Fruit fly (Drosophila melanogaster) whole organism, embryonic: ENCODE results near the gene MEP-1.

Source experiments
- Awh ChIP-seq: fragments of 200-800 bp; sonication (Bioruptor generic); IDR thresholded peaks from 2 replicates; pipeline ENCODE4, ENCODE4 v1.3.6; 2022; ENCODE audit warnings: missing biosample characterization, missing genetic modification characterization
- BEAF-32 ChIP-seq: fragments of 200-800 bp; sonication (Bioruptor generic); optimal IDR thresholded peaks from 3 replicates; lab custom pipeline; 2017; ENCODE audit warnings: missing biosample characterization, missing genetic modification characterization, mild to moderate bottlenecking, moderate library complexity, missing genetic modification reagents
- CG10565 ChIP-seq: fragments of 200-800 bp; sonication (Bioruptor generic); optimal IDR thresholded peaks from 3 replicates; lab custom pipeline; 2016; ENCODE audit warnings: missing biosample characterization, mild to moderate bottlenecking, missing genetic modification characterization
- CG10979 ChIP-seq: fragments of 200-800 bp; sonication (Bioruptor generic); optimal IDR thresholded peaks from 2 replicates; lab custom pipeline; 2018; ENCODE audit warnings: missing biosample characterization, mild to moderate bottlenecking, missing genetic modification characterization, moderate library complexity
- CG13287 ChIP-seq: fragments of 200-800 bp; sonication (Bioruptor generic); IDR thresholded peaks from 2 replicates; pipeline ENCODE4 v1.3.6; 2022; ENCODE audit warnings: missing biosample characterization, missing genetic modification characterization; ENCODE audit not compliant: partially characterized antibody
- CG13296 ChIP-seq: fragments of 200-800 bp; sonication (Bioruptor generic); optimal IDR thresholded peaks from 3 replicates; lab custom pipeline; 2018; ENCODE audit warnings: missing biosample characterization, mild to moderate bottlenecking, missing genetic modification characterization
- CG14014 ChIP-seq: fragments of 200-800 bp; sonication (Bioruptor generic); IDR thresholded peaks from 2 replicates; pipeline ENCODE4 v1.3.6; 2022; ENCODE audit warnings: missing biosample characterization, missing genetic modification characterization
- CG14710 ChIP-seq: fragments of 200-800 bp; sonication (Bioruptor generic); optimal IDR thresholded peaks from 3 replicates; lab custom pipeline; 2019; ENCODE audit warnings: missing biosample characterization, mild to moderate bottlenecking, missing genetic modification characterization, moderate library complexity
- CG15479 ChIP-seq: fragments of 200-800 bp; sonication (Bioruptor generic); optimal IDR thresholded peaks from 3 replicates; lab custom pipeline; 2019; ENCODE audit warnings: missing biosample characterization, mild to moderate bottlenecking, missing genetic modification characterization, moderate library complexity
- CG15514 ChIP-seq: fragments of 200-800 bp; sonication (Bioruptor generic); optimal IDR thresholded peaks from 3 replicates; lab custom pipeline; 2017; ENCODE audit warnings: missing biosample characterization, missing genetic modification characterization, mild to moderate bottlenecking, moderate library complexity, missing genetic modification reagents
- CG1647 ChIP-seq: fragments of 200-800 bp; sonication (Bioruptor generic); optimal IDR thresholded peaks from 3 replicates; lab custom pipeline; 2016; ENCODE audit warnings: missing biosample characterization, missing genetic modification characterization
- CG16813 ChIP-seq: fragments of 200-800 bp; sonication (Bioruptor generic); IDR thresholded peaks from 3 replicates; pipeline ENCODE4 v1.3.6; 2022; ENCODE audit warnings: missing biosample characterization, missing genetic modification characterization; ENCODE audit not compliant: partially characterized antibody
- CG17361 ChIP-seq: fragments of 200-800 bp; sonication (Bioruptor generic); IDR thresholded peaks from 3 replicates; pipeline ENCODE4 v1.3.6; 2022; ENCODE audit warnings: missing biosample characterization, missing genetic modification characterization
- CG2889 ChIP-seq: fragments of 200-800 bp; sonication (Bioruptor generic); IDR thresholded peaks from 3 replicates; pipeline ENCODE4 v1.3.6; 2022; ENCODE audit warnings: missing biosample characterization, missing genetic modification characterization
- CG30020 ChIP-seq: fragments of 200-800 bp; optimal IDR thresholded peaks from 2 replicates; lab custom pipeline; 2019; ENCODE audit warnings: missing biosample characterization, mild to moderate bottlenecking, missing genetic modification characterization, moderate library complexity
- CG34422 ChIP-seq: fragments of 200-800 bp; sonication (Bioruptor generic); IDR thresholded peaks from 3 replicates; pipeline ENCODE4 v1.3.6; 2022; ENCODE audit warnings: missing biosample characterization, missing genetic modification characterization
- CG6272 ChIP-seq: fragments of 200-800 bp; sonication (Bioruptor generic); IDR thresholded peaks from 2 replicates; pipeline ENCODE4 v1.3.6; 2022; ENCODE audit warnings: missing biosample characterization, missing genetic modification characterization
- CG7357 ChIP-seq: fragments of 200-800 bp; sonication (Bioruptor generic); IDR thresholded peaks from 3 replicates; pipeline ENCODE4 v1.3.6; 2022; ENCODE audit warnings: missing biosample characterization, missing genetic modification characterization
- CHES-1-like ChIP-seq: fragments of 200-800 bp; sonication (Bioruptor generic); optimal IDR thresholded peaks from 2 replicates; lab custom pipeline; 2016; ENCODE audit warnings: missing biosample characterization, missing genetic modification characterization
- D ChIP-seq, 2 experiments: fragments of 200-800 bp in 1 of 2; fragments of >200 bp in 1 of 2; sonication (Bioruptor generic) in 1 of 2; optimal IDR thresholded peaks; 2 replicates in 1 of 2; 3 replicates in 1 of 2; lab custom pipeline; 2017; ENCODE audit warnings: mild to moderate bottlenecking in 1 of 2, missing biosample characterization in 1 of 2, missing genetic modification characterization in 1 of 2, missing genetic modification reagents in 1 of 2
- E2f2 ChIP-seq: fragments of 200-800 bp; sonication (Bioruptor generic); IDR thresholded peaks from 2 replicates; pipeline ENCODE4 v1.3.6; 2022; ENCODE audit warnings: missing biosample characterization, missing genetic modification characterization
- Gsc ChIP-seq: fragments of 200-800 bp; sonication (Bioruptor generic); IDR thresholded peaks from 2 replicates; pipeline ENCODE4 v1.3.6; 2022; ENCODE audit warnings: missing biosample characterization, missing genetic modification characterization
- Kr ChIP-seq: fragments of 200-800 bp; sonication (Bioruptor generic); optimal IDR thresholded peaks from 2 replicates; lab custom pipeline; 2017; ENCODE audit warnings: missing biosample characterization, mild to moderate bottlenecking, missing genetic modification characterization
- Lpt ChIP-seq: fragments of >200 bp; optimal IDR thresholded peaks from 2 replicates; lab custom pipeline; 2018; ENCODE audit warnings: missing biosample characterization, missing genetic modification characterization
- Max ChIP-seq: fragments of 200-800 bp; sonication (Bioruptor generic); optimal IDR thresholded peaks from 2 replicates; lab custom pipeline; 2016; ENCODE audit warnings: missing biosample characterization, mild to moderate bottlenecking, missing genetic modification characterization
- Rfx ChIP-seq: fragments of 200-800 bp; sonication (Bioruptor generic); IDR thresholded peaks from 2 replicates; pipeline ENCODE4 v1.3.6; 2022; ENCODE audit warnings: missing biosample characterization, missing genetic modification characterization
- Stat92E ChIP-seq, 3 experiments: fragments of >200 bp in 2 of 3; fragments of 200-800 bp in 1 of 3; sonication (Bioruptor generic) in 1 of 3; optimal IDR thresholded peaks; 2 replicates each; lab custom pipeline; 2017 to 2019; ENCODE audit warnings: missing biosample characterization in 3 of 3, missing genetic modification characterization in 3 of 3, mild to moderate bottlenecking in 1 of 3, moderate library complexity in 1 of 3
- Vsx1 ChIP-seq: fragments of 200-800 bp; sonication (Bioruptor generic); optimal IDR thresholded peaks from 2 replicates; lab custom pipeline; 2017; ENCODE audit warnings: missing biosample characterization, mild to moderate bottlenecking, missing genetic modification characterization, missing genetic modification reagents
- Xrp1 ChIP-seq: fragments of 200-800 bp; sonication (Bioruptor generic); IDR thresholded peaks from 2 replicates; pipeline ENCODE4 v1.3.6; 2022; ENCODE audit warnings: missing biosample characterization, missing genetic modification characterization
- aop ChIP-seq: fragments of 200-800 bp; sonication (Bioruptor generic); IDR thresholded peaks from 2 replicates; pipeline ENCODE4 v1.3.6; 2022; ENCODE audit warnings: missing biosample characterization, missing genetic modification characterization
- cg ChIP-seq: fragments of 200-800 bp; sonication (Bioruptor generic); optimal IDR thresholded peaks from 3 replicates; lab custom pipeline; 2019; ENCODE audit warnings: missing biosample characterization, mild to moderate bottlenecking, missing genetic modification characterization, moderate library complexity
- crc ChIP-seq: fragments of 200-800 bp; sonication (Bioruptor generic); optimal IDR thresholded peaks from 2 replicates; lab custom pipeline; 2016; ENCODE audit warnings: missing biosample characterization, missing genetic modification characterization
- cwo ChIP-seq: fragments of 200-800 bp; sonication (Bioruptor generic); optimal IDR thresholded peaks from 3 replicates; lab custom pipeline; 2017; ENCODE audit warnings: missing biosample characterization, missing genetic modification characterization, mild to moderate bottlenecking, moderate library complexity, missing genetic modification reagents
- gro ChIP-seq: fragments of 200-800 bp; sonication (Bioruptor generic); optimal IDR thresholded peaks from 2 replicates; lab custom pipeline; 2016; ENCODE audit warnings: missing biosample characterization, missing genetic modification characterization
- hbn ChIP-seq: fragments of 200-800 bp; sonication (Bioruptor generic); IDR thresholded peaks from 2 replicates; pipeline ENCODE4 v1.3.6; 2022; ENCODE audit warnings: missing biosample characterization, missing genetic modification characterization; ENCODE audit not compliant: partially characterized antibody
- mam ChIP-seq: fragments of 200-800 bp; sonication (Bioruptor generic); optimal IDR thresholded peaks from 3 replicates; lab custom pipeline; 2016; ENCODE audit warnings: missing biosample characterization, missing genetic modification characterization
- odd ChIP-seq: fragments of 200-800 bp; sonication (Bioruptor generic); optimal IDR thresholded peaks from 2 replicates; lab custom pipeline; 2017; ENCODE audit warnings: missing biosample characterization, mild to moderate bottlenecking, missing genetic modification characterization
- rib ChIP-seq: fragments of 200-800 bp; sonication (Bioruptor generic); IDR thresholded peaks from 2 replicates; pipeline ENCODE4 v1.3.6; 2022; ENCODE audit warnings: missing biosample characterization, missing genetic modification characterization
- salm ChIP-seq: fragments of 200-800 bp; sonication (Bioruptor generic); optimal IDR thresholded peaks from 2 replicates; lab custom pipeline; 2018; ENCODE audit warnings: missing biosample characterization, mild to moderate bottlenecking, missing genetic modification characterization
- sima ChIP-seq: fragments of 200-800 bp; sonication (Bioruptor generic); optimal IDR thresholded peaks from 2 replicates; lab custom pipeline; 2016; ENCODE audit warnings: missing biosample characterization, missing genetic modification characterization
- sna ChIP-seq: fragments of 200-800 bp; sonication (Bioruptor generic); IDR thresholded peaks from 2 replicates; pipeline ENCODE4 v1.3.6; 2022; ENCODE audit warnings: missing biosample characterization, missing genetic modification characterization; ENCODE audit not compliant: partially characterized antibody
- sob ChIP-seq: fragments of 200-800 bp; sonication (Bioruptor generic); IDR thresholded peaks from 2 replicates; pipeline ENCODE4 v1.3.6; 2022; ENCODE audit warnings: missing biosample characterization, missing genetic modification characterization
- stwl ChIP-seq: fragments of 200-800 bp; sonication (Bioruptor generic); optimal IDR thresholded peaks from 3 replicates; lab custom pipeline; 2018; ENCODE audit warnings: missing biosample characterization, mild to moderate bottlenecking, missing genetic modification characterization, moderate library complexity
- toy ChIP-seq: fragments of 200-800 bp; sonication (Bioruptor generic); IDR thresholded peaks from 2 replicates; pipeline ENCODE4 v1.3.6; 2022; ENCODE audit warnings: missing biosample characterization, missing genetic modification characterization
- tx ChIP-seq: fragments of 200-800 bp; sonication (Bioruptor generic); optimal IDR thresholded peaks from 2 replicates; lab custom pipeline; 2016; ENCODE audit warnings: missing biosample characterization, missing genetic modification characterization
- unc-4 ChIP-seq: fragments of 200-800 bp; sonication (Bioruptor generic); IDR thresholded peaks from 2 replicates; pipeline ENCODE4 v1.3.6; 2022; ENCODE audit warnings: missing biosample characterization, missing genetic modification characterization; ENCODE audit not compliant: partially characterized antibody
- usp ChIP-seq: fragments of >200 bp; optimal IDR thresholded peaks from 2 replicates; lab custom pipeline; 2017; ENCODE audit warnings: missing biosample characterization, missing genetic modification characterization
- wor ChIP-seq: fragments of 200-800 bp; sonication (Bioruptor generic); IDR thresholded peaks from 2 replicates; pipeline ENCODE4 v1.3.6; 2022; ENCODE audit warnings: missing biosample characterization, missing genetic modification characterization
- zfh1 ChIP-seq: fragments of 200-800 bp; sonication (Bioruptor generic); IDR thresholded peaks from 3 replicates; pipeline ENCODE4 v1.3.6; 2022; ENCODE audit warnings: missing biosample characterization, missing genetic modification characterization

The MEP-1 gene

DNA sequence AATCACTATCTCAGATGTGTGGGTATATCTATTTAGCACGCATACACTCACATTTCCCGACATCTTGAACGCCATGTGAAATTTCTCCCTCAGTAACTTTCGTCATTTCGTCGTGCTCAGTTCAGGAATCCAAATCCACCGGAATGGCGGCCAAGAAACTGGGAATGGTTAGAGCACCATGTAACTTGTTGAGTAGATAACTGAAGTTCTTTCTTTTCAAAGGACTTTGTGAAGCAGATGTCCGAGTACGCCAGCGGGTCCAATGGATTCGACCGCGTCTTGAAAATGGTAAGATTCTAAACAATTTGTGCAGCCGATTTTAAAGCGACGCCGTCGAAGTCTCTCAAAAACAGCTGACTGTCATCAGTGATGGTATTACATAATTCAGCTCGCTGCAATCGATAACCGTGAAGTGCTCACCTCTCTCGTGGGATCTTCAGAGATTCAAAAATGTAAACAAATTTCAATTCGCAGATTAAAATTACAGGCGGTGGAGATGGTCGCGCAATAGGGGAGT is 32.2 kb upstream of the MEP-1 start, which contains the start of the genes CG16985 and CG12182 (continued):
- TF ChIP-seq CG10565 (no peak), Gsc (GFP tag; lab: Robert Waterston, UW) (no peak), hbn (0 out of 2 replicates have a peak, but pooled peaks have one; percentile 36), Vsx1 (GFP tag; lab: Kevin White, UChicago) (no peak), CG14710 (tag; lab: Kevin White, UChicago) (peak; percentile 7), CHES-1-like (GFP tag; lab: Kevin White, UChicago) (peak; percentile 46), cwo (no peak), CG2889 (GFP tag; lab: Robert Waterston, UW) (no peak), sima (GFP tag; lab: Kevin White, UChicago) (no peak), unc-4 (GFP tag; lab: Robert Waterston, UW) (no peak; the same call in 1 of the 2 replicates), salm (tag; lab: Kevin White, UChicago) (no peak), tx (no peak), toy (GFP tag; lab: Robert Waterston, UW) (no peak), CG6272 (GFP tag; lab: Robert Waterston, UW) (no peak), CG7357 (0 out of 3 replicates have a peak, but pooled peaks have one; percentile 19), aop (GFP tag; lab: Robert Waterston, UW) (no peak), CG10979 (tag; lab: Kevin White, UChicago) (no peak), cg (GFP tag; lab: Kevin White, UChicago) (peak; percentile 57), zfh1 (GFP tag; lab: Robert Waterston, UW) (no peak), CG15514 (peak; percentile 26), E2f2 (peak; percentile 77), stwl (tag; lab: Kevin White, UChicago) (peak; percentile 10), Rfx (GFP tag; lab: Robert Waterston, UW) (peak; percentile 31; the same call in 1 of the 2 replicates), Lpt (GFP tag; lab: Kevin White, UChicago) (no peak), BEAF-32 (GFP tag; lab: Kevin White, UChicago) (peak; percentile 54), sob (GFP tag; lab: Robert Waterston, UW) (0 out of 2 replicates have a peak, but pooled peaks have one; percentile 32), CG17361 (no peak), CG13296 (GFP tag; lab: Kevin White, UChicago) (no peak), CG34422 (peak; percentile 55; the same call in 1 of the 3 replicates), wor (GFP tag; lab: Robert Waterston, UW) (no peak), CG15479 (GFP tag; lab: Kevin White, UChicago) (no peak), usp (GFP tag; lab: Kevin White, UChicago) (no peak), odd (GFP tag; lab: Kevin White, UChicago) (no peak), gro (GFP tag; lab: Kevin White, UChicago) (no peak), sna (GFP tag; lab: Robert Waterston, UW) (0 out of 2 replicates have a peak, but pooled peaks have one; percentile 47), D (optimal IDR thresholded peaks at IDR 0.05; lab: Kevin White, UChicago) (no peak), D (GFP tag; optimal IDR thresholded peaks at IDR 0.05; lab: Kevin White, UChicago) (no peak), CG13287 (peak; percentile 46; the same call in 1 of the 2 replicates), rib (GFP tag; lab: Robert Waterston, UW) (no peak), crc (GFP tag; lab: Kevin White, UChicago) (no peak), Max (GFP tag; lab: Kevin White, UChicago) (no peak), CG1647 (GFP tag; lab: Kevin White, UChicago) (no peak), CG16813 (GFP tag; lab: Robert Waterston, UW) (peak; percentile 34; the same call in 1 of the 3 replicates), Kr (GFP tag; lab: Kevin White, UChicago) (no peak), mam (GFP tag; lab: Kevin White, UChicago) (no peak), Xrp1 (GFP tag; lab: Robert Waterston, UW) (no peak), CG30020 (no peak), CG14014 (no peak), Awh (GFP tag; lab: Robert Waterston, UW) (no peak), Stat92E (GFP tag; optimal IDR thresholded peaks at IDR 0.05; lab: Kevin White, UChicago) (peak in 1 of 3 experiments; percentile 21)
